Worm (Caenorhabditis elegans) whole organism, L1 larva: ENCODE measurements around the gene ZC443.7.

Experiments
- C04F5.9 ChIP-seq: sonication (generic microtip); optimal IDR thresholded peaks from 2 replicates; lab custom pipeline; 2016; ENCODE audit warnings: missing genetic modification characterization, missing compliant biosample characterization
- aly-2 ChIP-seq: fragments of 150-350 bp; optimal IDR thresholded peaks from 2 replicates; lab custom pipeline; 2014; ENCODE audit warnings: missing biosample characterization, missing genetic modification characterization
- blmp-1 ChIP-seq: fragments of 150-350 bp; optimal IDR thresholded peaks from 2 replicates; lab custom pipeline; 2014; ENCODE audit warnings: missing biosample characterization, missing genetic modification characterization
- ceh-63 ChIP-seq: fragments of 200-800 bp; sonication (Bioruptor generic); optimal IDR thresholded peaks from 2 replicates; lab custom pipeline; 2018; ENCODE audit warnings: mild to moderate bottlenecking, missing genetic modification characterization, missing compliant biosample characterization
- ceh-8 ChIP-seq: fragments of 200-800 bp; sonication (Bioruptor generic); optimal IDR thresholded peaks from 2 replicates; lab custom pipeline; 2018; ENCODE audit warnings: mild to moderate bottlenecking, missing genetic modification characterization, moderate library complexity, missing compliant biosample characterization
- efl-1 ChIP-seq, 4 experiments: fragments of 150-350 bp; optimal IDR thresholded peaks in 3 of 4; peaks in 1 of 4; 1 replicate in 1 of 4; 2 replicates in 3 of 4; lab custom pipeline; 2014; ENCODE audit warnings: missing biosample characterization in 2 of 4, missing genetic modification characterization in 2 of 4, missing genetic modification reagents in 2 of 4
- egl-13 ChIP-seq: sonication (generic microtip); optimal IDR thresholded peaks from 2 replicates; lab custom pipeline; 2016; ENCODE audit warnings: missing genotype, missing genetic modification reagents, missing genetic modification characterization, missing compliant biosample characterization
- ets-5 ChIP-seq: fragments of 200-800 bp; sonication (Bioruptor generic); IDR thresholded peaks from 2 replicates; pipeline ENCODE4 v1.3.6; 2022; ENCODE audit warnings: missing genetic modification characterization, missing compliant biosample characterization
- fkh-10 ChIP-seq: sonication (generic microtip); optimal IDR thresholded peaks from 2 replicates; lab custom pipeline; 2017; ENCODE audit warnings: missing biosample characterization, missing genetic modification reagents, missing genetic modification characterization
- fkh-4 ChIP-seq: sonication (generic microtip); optimal IDR thresholded peaks from 2 replicates; lab custom pipeline; 2016; ENCODE audit warnings: missing compliant biosample characterization, missing genetic modification characterization, borderline replicate concordance
- hlh-4 ChIP-seq: sonication (generic microtip); optimal IDR thresholded peaks from 2 replicates; lab custom pipeline; 2016; ENCODE audit warnings: mild to moderate bottlenecking, missing genetic modification characterization, missing compliant biosample characterization
- hpl-2 ChIP-seq: fragments of 150-350 bp; optimal IDR thresholded peaks from 2 replicates; lab custom pipeline; 2014; ENCODE audit warnings: missing biosample characterization, missing genetic modification reagents, missing genetic modification characterization
- isw-1 ChIP-seq: fragments of 200-800 bp; sonication (Bioruptor generic); IDR thresholded peaks from 2 replicates; pipeline ENCODE4 v1.3.6; 2022; ENCODE audit warnings: missing genetic modification characterization, missing compliant biosample characterization
- lin-15B ChIP-seq: fragments of 150-350 bp; sonication (generic microtip); optimal IDR thresholded peaks from 3 replicates; lab custom pipeline; 2014; ENCODE audit warnings: missing biosample characterization, missing genetic modification characterization
- lin-35 ChIP-seq, 2 experiments: fragments of 150-350 bp; optimal IDR thresholded peaks; 2 replicates each; lab custom pipeline; 2014; ENCODE audit warnings: missing biosample characterization in 2 of 2, missing genetic modification characterization in 2 of 2, missing genetic modification reagents in 2 of 2
- lir-3 ChIP-seq: sonication (generic microtip); optimal IDR thresholded peaks from 2 replicates; lab custom pipeline; 2016; ENCODE audit warnings: mild to moderate bottlenecking, missing genetic modification characterization, moderate library complexity, missing compliant biosample characterization; ENCODE audit not compliant: poor library complexity
- lsy-2 ChIP-seq, 2 experiments: fragments of 150-350 bp; optimal IDR thresholded peaks; 2 replicates each; lab custom pipeline; 2014; ENCODE audit warnings: missing biosample characterization in 2 of 2, missing genetic modification characterization in 2 of 2
- mdl-1 ChIP-seq, 2 experiments: fragments of 150-350 bp; optimal IDR thresholded peaks; 2 replicates each; lab custom pipeline; 2014 to 2017; ENCODE audit warnings: missing biosample characterization in 2 of 2, missing genetic modification characterization in 2 of 2, inconsistent platforms in 1 of 2
- mep-1 ChIP-seq: fragments of 150-350 bp; optimal IDR thresholded peaks from 2 replicates; lab custom pipeline; 2014; ENCODE audit warnings: missing biosample characterization, missing genetic modification characterization
- nhr-11 ChIP-seq: fragments of 150-350 bp; optimal IDR thresholded peaks from 2 replicates; lab custom pipeline; 2014; ENCODE audit warnings: missing biosample characterization, missing genetic modification characterization
- nhr-12 ChIP-seq: sonication (generic microtip); optimal IDR thresholded peaks from 2 replicates; lab custom pipeline; 2017; ENCODE audit warnings: missing biosample characterization, missing genetic modification characterization
- nhr-237 ChIP-seq: fragments of 150-350 bp; optimal IDR thresholded peaks from 2 replicates; lab custom pipeline; 2014; ENCODE audit warnings: missing biosample characterization, missing genetic modification characterization
- nhr-71 ChIP-seq: sonication (generic microtip); optimal IDR thresholded peaks from 2 replicates; lab custom pipeline; 2016; ENCODE audit warnings: mild to moderate bottlenecking, missing genetic modification characterization, moderate library complexity, missing compliant biosample characterization
- nhr-85 ChIP-seq: sonication (generic microtip); peaks from one replicate; lab custom pipeline; 2016; ENCODE audit warnings: missing genetic modification characterization, inconsistent platforms, missing compliant biosample characterization
- pag-3 ChIP-seq: sonication (generic microtip); optimal IDR thresholded peaks from 2 replicates; lab custom pipeline; 2017; ENCODE audit warnings: missing genetic modification characterization, mild to moderate bottlenecking, missing compliant biosample characterization, antibody characterized with exemption, borderline replicate concordance; ENCODE audit not compliant: insufficient read depth
- pax-3 ChIP-seq: fragments of 200-800 bp; sonication (Bioruptor generic); optimal IDR thresholded peaks from 2 replicates; lab custom pipeline; 2018; ENCODE audit warnings: mild to moderate bottlenecking, missing genetic modification characterization, moderate library complexity, missing compliant biosample characterization
- rnt-1 ChIP-seq: sonication (generic microtip); optimal IDR thresholded peaks from 2 replicates; lab custom pipeline; 2016; ENCODE audit warnings: mild to moderate bottlenecking, missing genetic modification characterization, moderate library complexity, missing compliant biosample characterization
- snpc-4 ChIP-seq: fragments of 150-350 bp; optimal IDR thresholded peaks from 2 replicates; lab custom pipeline; 2014; ENCODE audit warnings: missing biosample characterization, missing genetic modification characterization
- sox-4 ChIP-seq: sonication (generic microtip); optimal IDR thresholded peaks from 2 replicates; lab custom pipeline; 2016; ENCODE audit warnings: missing genetic modification characterization, missing compliant biosample characterization
- sptf-1 ChIP-seq: fragments of 150-350 bp; optimal IDR thresholded peaks from 2 replicates; lab custom pipeline; 2014; ENCODE audit warnings: missing biosample characterization, missing genetic modification characterization
- sup-37 ChIP-seq: fragments of 200-800 bp; sonication (Bioruptor generic); optimal IDR thresholded peaks from 2 replicates; lab custom pipeline; 2018; ENCODE audit warnings: mild to moderate bottlenecking, missing genetic modification characterization, missing compliant biosample characterization
- tbx-2 ChIP-seq: sonication (generic microtip); optimal IDR thresholded peaks from 2 replicates; lab custom pipeline; 2016; ENCODE audit warnings: missing genetic modification characterization, missing compliant biosample characterization
- tlp-1 ChIP-seq: fragments of 150-350 bp; optimal IDR thresholded peaks from 2 replicates; lab custom pipeline; 2014; ENCODE audit warnings: missing biosample characterization, missing genetic modification characterization
- unc-30 ChIP-seq: sonication (generic microtip); optimal IDR thresholded peaks from 2 replicates; lab custom pipeline; 2017; ENCODE audit warnings: missing biosample characterization, missing genetic modification characterization
- unc-62 ChIP-seq: fragments of 150-350 bp; optimal IDR thresholded peaks from 2 replicates; lab custom pipeline; 2014; ENCODE audit warnings: missing biosample characterization, missing genetic modification reagents, missing genetic modification characterization
- unc-86 ChIP-seq: sonication (generic microtip); optimal IDR thresholded peaks from 2 replicates; lab custom pipeline; 2016; ENCODE audit warnings: missing genetic modification characterization, missing compliant biosample characterization
- unc-98 ChIP-seq: fragments of 200-800 bp; sonication (Bioruptor generic); IDR thresholded peaks from 2 replicates; pipeline ENCODE4 v1.3.6; 2022; ENCODE audit warnings: missing genetic modification characterization, missing compliant biosample characterization
- vab-15 ChIP-seq: sonication (generic microtip); optimal IDR thresholded peaks from 2 replicates; lab custom pipeline; 2017; ENCODE audit warnings: missing genotype, mild to moderate bottlenecking, missing genetic modification characterization, missing compliant biosample characterization
- zag-1 ChIP-seq: fragments of 150-350 bp; optimal IDR thresholded peaks from 2 replicates; lab custom pipeline; 2014; ENCODE audit warnings: missing biosample characterization, missing genetic modification characterization

The ZC443.7 gene

ce11 chrV:12800171-12800570 is 6.1 kb upstream of the ZC443.7 start, which contains the start of gene ugt-3:
Gene ugt-3, minus strand, starts transcription at chrV:12800271.
- TF ChIP-seq lin-15B (tag; lab: Kevin White, UChicago) (no peak), sptf-1 (no peak), fkh-4 (tag; lab: Kevin White, UChicago) (no peak), nhr-237 (tag; lab: Kevin White, UChicago) (no peak), egl-13 (tag; lab: Kevin White, UChicago) (no peak)

- TF ChIP-seq egl-13 (tag; lab: Kevin White, UChicago) (no peak), nhr-11 (no peak), pax-3 (tag; lab: Kevin White, UChicago) (no peak), lin-35 (GFP tag; optimal IDR thresholded peaks at IDR 0.05; lab: Kevin White, UChicago) (no peak), nhr-12 (tag; lab: Kevin White, UChicago) (no peak), unc-62 (GFP tag; lab: Kevin White, UChicago) (no peak), zag-1 (tag; lab: Kevin White, UChicago) (no peak), sptf-1 (no peak), tlp-1 (tag; lab: Kevin White, UChicago) (no peak), tbx-2 (tag; lab: Kevin White, UChicago) (no peak), blmp-1 (tag; lab: Kevin White, UChicago) (no peak), rnt-1 (no peak), C04F5.9 (tag; lab: Kevin White, UChicago) (no peak), ceh-8 (GFP tag; lab: Kevin White, UChicago) (no peak), unc-98 (no peak)
Measured at ce11 chrV:12803274-12803673, 3.0 kb upstream of the ZC443.7 start, which contains the start of gene srbc-45. Gene srbc-45, plus strand, starts transcription at chrV:12803574.

DNA sequence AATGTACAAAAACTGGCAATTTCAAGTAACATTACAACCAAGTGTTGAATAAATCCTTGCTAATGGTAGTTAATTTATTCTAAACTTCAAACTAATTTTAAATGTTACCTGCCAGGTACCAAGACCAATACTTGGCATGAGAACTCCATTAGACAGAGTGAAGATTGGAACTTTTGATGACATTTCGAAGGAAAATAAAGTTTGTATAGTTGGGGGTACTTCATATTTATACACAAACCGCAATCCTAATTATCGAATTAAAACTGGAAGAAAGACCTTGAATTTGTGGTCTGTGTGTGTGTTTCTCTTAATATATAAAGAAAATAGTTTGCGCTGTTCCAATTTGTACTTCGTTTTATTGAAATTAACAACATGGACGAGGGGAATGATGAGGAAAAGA is 3.6 kb downstream of the ZC443.7 start, which contains the start of gene ZC443.1:
Gene ZC443.1, minus strand, starts transcription at position 205 of the 400 bp plus-strand sequence.
- no peak for TF ChIP-seq ets-5 (GFP tag; lab: Robert Waterston, UW)
- no peak for TF ChIP-seq hpl-2 (GFP tag; lab: Kevin White, UChicago)
- no peak for TF ChIP-seq unc-86 (tag; lab: Kevin White, UChicago)
- TF ChIP-seq fkh-10 (GFP tag; lab: Kevin White, UChicago), result no peak
- TF ChIP-seq aly-2 (tag; lab: Kevin White, UChicago), result no peak
- TF ChIP-seq nhr-85, result peak; percentile 65
- no peak for TF ChIP-seq nhr-71 (tag; lab: Kevin White, UChicago)
- TF ChIP-seq nhr-237 (tag; lab: Kevin White, UChicago), result no peak
- TF ChIP-seq sox-4 (tag; lab: Kevin White, UChicago), result no peak
- TF ChIP-seq isw-1 (GFP tag; lab: Robert Waterston, UW), result no peak
- no peak for TF ChIP-seq lir-3 (tag; lab: Kevin White, UChicago)
- TF ChIP-seq nhr-12 (tag; lab: Kevin White, UChicago), result no peak
- TF ChIP-seq efl-1 (optimal IDR thresholded peaks at IDR 0.05; lab: Kevin White, UChicago), result no peak
- peak in 1 of 2 experiments; percentile 54 for TF ChIP-seq efl-1 (GFP tag; optimal IDR thresholded peaks at IDR 0.05 in 1 of 2; lab: Kevin White, UChicago)
- TF ChIP-seq ceh-63 (GFP tag; lab: Kevin White, UChicago), result no peak
- TF ChIP-seq, all 84 proteins: peak for 2

DNA sequence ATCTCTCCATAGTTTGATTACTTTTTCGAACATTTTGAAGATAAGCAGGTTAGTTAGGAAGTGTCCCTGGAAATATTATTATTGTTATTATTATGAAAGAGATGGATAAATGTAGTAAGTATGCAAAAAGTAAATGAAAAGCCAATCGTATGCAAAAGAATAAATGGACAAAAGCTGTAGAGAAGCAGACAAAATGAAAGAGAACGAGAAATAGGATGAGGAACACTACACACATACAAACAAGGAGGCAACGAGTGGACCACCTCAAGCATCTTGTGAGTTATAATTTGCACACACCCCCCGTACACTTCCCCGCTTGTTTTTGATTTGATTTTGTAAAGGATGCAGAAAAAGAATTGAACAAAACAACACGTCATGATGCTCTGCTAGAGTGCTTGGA is 4.8 kb downstream of the ZC443.7 start, which contains the start of gene ZC443.2:
Gene ZC443.2, minus strand, starts transcription at position 67 of the 400 bp plus-strand sequence.
- no peak for TF ChIP-seq pax-3 (tag; lab: Kevin White, UChicago)
- TF ChIP-seq mdl-1 (tag; optimal IDR thresholded peaks at IDR 0.05; lab: Kevin White, UChicago), result no peak
- no peak for TF ChIP-seq snpc-4 (tag; lab: Kevin White, UChicago)
- TF ChIP-seq pag-3 (tag; lab: Kevin White, UChicago), result no peak
- TF ChIP-seq nhr-12 (tag; lab: Kevin White, UChicago), result no peak
- no peak for TF ChIP-seq hlh-4 (tag; lab: Kevin White, UChicago)
- no peak for TF ChIP-seq mep-1
- TF ChIP-seq unc-30, result no peak
- no peak for TF ChIP-seq sup-37 (GFP tag; lab: Kevin White, UChicago)
- TF ChIP-seq fkh-10 (GFP tag; lab: Kevin White, UChicago), result no peak
- TF ChIP-seq unc-62 (GFP tag; lab: Kevin White, UChicago), result no peak
- no peak for TF ChIP-seq lsy-2 (tag; optimal IDR thresholded peaks at IDR 0.05; lab: Kevin White, UChicago)
- TF ChIP-seq vab-15, result no peak
- no peak for TF ChIP-seq egl-13 (tag; lab: Kevin White, UChicago)
- no peak for TF ChIP-seq hpl-2 (GFP tag; lab: Kevin White, UChicago)
- TF ChIP-seq C04F5.9 (tag; lab: Kevin White, UChicago), result no peak
- TF ChIP-seq, all 84 proteins: peak for 0
